Fruit fly (Drosophila melanogaster): Measurements from ENCODE around the gene CG6788.
A peak's percentile ranks its signal among the peaks of the same experiment; 100 is the strongest.

The CG6788 gene

dm6 chrX:17879211-17879897 lies 8.6 kb upstream of the CG6788 start:
- TF ChIP-seq ovo (GFP tag; optimal IDR thresholded peaks at IDR 0.05) (no peak), pad (GFP tag; optimal IDR thresholded peaks at IDR 0.05) (peak; percentile 16), CG11617 (GFP tag; optimal IDR thresholded peaks at IDR 0.05) (no peak), Mnt (GFP tag; optimal IDR thresholded peaks at IDR 0.05) (no peak), Crg-1 (GFP tag; optimal IDR thresholded peaks at IDR 0.05) (no peak), CG5204 (GFP tag; optimal IDR thresholded peaks at IDR 0.05) (no peak), CG7101 (tag; optimal IDR thresholded peaks at IDR 0.05) (peak; percentile 5), Hr96 (GFP tag; optimal IDR thresholded peaks at IDR 0.05) (no peak), toe (GFP tag; optimal IDR thresholded peaks at IDR 0.05) (no peak), CG14711 (tag; optimal IDR thresholded peaks at IDR 0.05) (peak; percentile 57), CG7045 (GFP tag; optimal IDR thresholded peaks at IDR 0.05) (no peak), Clk (GFP tag; optimal IDR thresholded peaks at IDR 0.05) (no peak), CG1620 (GFP tag; optimal IDR thresholded peaks at IDR 0.05) (no peak), bab1 (GFP tag; optimal IDR thresholded peaks at IDR 0.05) (no peak), cnc (optimal IDR thresholded peaks at IDR 0.05) (no peak), tj (GFP tag; optimal IDR thresholded peaks at IDR 0.05) (no peak), kay (GFP tag; ENCODE audit: borderline replicate concordance) (peak; percentile 32), cic (GFP tag; optimal IDR thresholded peaks at IDR 0.05) (no peak), CG33017 (tag; optimal IDR thresholded peaks at IDR 0.05) (no peak), CG12768 (GFP tag; optimal IDR thresholded peaks at IDR 0.05) (no peak)

DNA sequence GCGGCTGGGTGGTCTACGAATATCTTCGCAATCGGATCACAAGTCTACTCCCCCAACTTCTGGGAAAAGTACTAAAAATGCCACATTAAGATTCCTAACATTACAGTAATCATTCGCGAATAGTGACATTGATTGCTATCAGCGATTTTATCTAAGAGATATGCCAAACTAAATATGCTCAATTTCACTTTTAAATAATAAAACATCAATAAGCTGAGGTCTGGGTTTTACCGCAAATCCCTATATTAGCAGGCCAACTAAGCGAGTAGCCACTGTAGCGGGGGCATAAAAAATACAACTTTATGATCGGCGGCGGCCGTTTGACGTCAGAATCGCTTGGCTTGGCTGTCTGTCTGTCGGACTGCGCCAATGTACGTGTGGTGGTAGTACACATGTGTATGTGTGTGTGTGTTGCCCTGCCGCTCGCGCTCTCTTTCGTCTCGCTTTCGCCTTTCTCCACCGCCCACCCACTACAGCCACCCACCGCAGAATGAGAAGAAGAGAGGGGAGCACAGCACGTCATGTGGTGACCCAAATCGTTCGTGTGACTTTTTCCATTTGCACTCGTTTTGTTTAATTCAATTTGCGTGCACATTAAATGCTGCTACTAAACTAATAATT lies 7.6 kb upstream of the CG6788 start:
- TF ChIP-seq kay (GFP tag; ENCODE audit: borderline replicate concordance): peak; percentile 85
- peak; percentile 89 for TF ChIP-seq CG1620 (GFP tag; optimal IDR thresholded peaks at IDR 0.05)
- TF ChIP-seq cic (GFP tag; optimal IDR thresholded peaks at IDR 0.05): peak; percentile 57
- peak; percentile 80 for TF ChIP-seq Clk (GFP tag; optimal IDR thresholded peaks at IDR 0.05)
- peak; percentile 90 for TF ChIP-seq CG12768 (GFP tag; optimal IDR thresholded peaks at IDR 0.05)
- peak; percentile 94 for TF ChIP-seq CG33017 (tag; optimal IDR thresholded peaks at IDR 0.05)
- peak; percentile 84 for TF ChIP-seq pad (GFP tag; optimal IDR thresholded peaks at IDR 0.05)
- TF ChIP-seq CG7101 (tag; optimal IDR thresholded peaks at IDR 0.05): peak; percentile 98
- TF ChIP-seq Hr96 (GFP tag; optimal IDR thresholded peaks at IDR 0.05): peak; percentile 97
- TF ChIP-seq ovo (GFP tag; optimal IDR thresholded peaks at IDR 0.05): peak; percentile 44
- peak; percentile 90 for TF ChIP-seq CG7045 (GFP tag; optimal IDR thresholded peaks at IDR 0.05)
- TF ChIP-seq CG5204 (GFP tag; optimal IDR thresholded peaks at IDR 0.05): peak; percentile 90
- TF ChIP-seq toe (GFP tag; optimal IDR thresholded peaks at IDR 0.05): peak; percentile 90
- peak; percentile 94 for TF ChIP-seq Crg-1 (GFP tag; optimal IDR thresholded peaks at IDR 0.05)
- TF ChIP-seq CG14711 (tag; optimal IDR thresholded peaks at IDR 0.05): peak; percentile 91
- peak; percentile 87 for TF ChIP-seq bab1 (GFP tag; optimal IDR thresholded peaks at IDR 0.05)
- peak; percentile 84 for TF ChIP-seq tj (GFP tag; optimal IDR thresholded peaks at IDR 0.05)
- TF ChIP-seq Mnt (GFP tag; optimal IDR thresholded peaks at IDR 0.05): peak; percentile 94
- peak; percentile 89 for TF ChIP-seq CG11617 (GFP tag; optimal IDR thresholded peaks at IDR 0.05)
- TF ChIP-seq cnc (optimal IDR thresholded peaks at IDR 0.05): no peak

DNA sequence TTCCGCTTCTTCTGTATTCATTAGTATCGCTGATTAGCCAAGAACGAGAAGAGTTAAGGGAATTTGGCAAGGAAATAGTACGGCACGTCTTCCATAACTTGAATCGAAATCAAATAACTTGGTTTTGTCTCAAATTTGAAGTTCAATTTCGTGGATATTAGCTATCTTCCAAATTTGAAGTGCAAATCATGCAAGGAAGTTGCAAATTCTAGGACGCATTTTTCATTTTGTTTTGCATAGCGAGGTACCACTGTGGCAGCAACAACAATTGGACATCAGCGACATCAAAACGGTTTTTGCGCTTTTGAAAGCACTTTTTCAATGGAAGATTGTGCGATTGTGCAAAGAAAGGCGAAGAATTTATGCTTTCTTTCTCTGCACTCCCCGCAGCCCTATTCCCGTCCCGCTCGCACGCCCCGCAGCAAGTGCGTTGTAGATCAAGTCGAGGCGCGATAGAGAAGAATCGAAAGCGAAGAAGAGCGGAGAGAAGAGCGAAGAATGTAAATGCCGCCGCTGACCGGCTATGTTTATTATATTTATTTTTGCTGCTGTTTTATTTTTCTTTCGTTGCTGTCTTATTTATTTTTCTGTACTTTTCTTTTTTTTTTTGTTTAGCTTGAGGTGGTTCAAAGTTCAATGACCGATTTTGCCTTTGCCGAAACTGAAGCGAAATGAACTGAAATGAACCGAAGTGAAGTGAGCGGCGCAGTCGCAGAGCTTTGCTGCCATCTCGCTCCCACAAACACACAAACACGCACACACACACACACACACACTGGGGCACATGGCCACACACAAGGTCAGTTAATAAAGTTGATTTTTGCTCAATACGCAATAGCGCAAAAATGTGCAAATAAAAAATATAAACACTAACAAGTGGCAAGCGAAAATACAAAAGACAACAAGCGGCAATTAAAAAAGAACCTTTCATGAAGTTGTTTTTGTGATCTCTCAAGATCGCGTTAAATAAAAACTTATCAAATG lies 6.5 kb upstream of the CG6788 start:
- TF ChIP-seq CG7101 (tag; optimal IDR thresholded peaks at IDR 0.05): peak; percentile 73
- TF ChIP-seq CG1620 (GFP tag; optimal IDR thresholded peaks at IDR 0.05): peak; percentile 33
- peak; percentile 40 for TF ChIP-seq CG33017 (tag; optimal IDR thresholded peaks at IDR 0.05)
- TF ChIP-seq CG11617 (GFP tag; optimal IDR thresholded peaks at IDR 0.05): no peak
- TF ChIP-seq CG14711 (tag; optimal IDR thresholded peaks at IDR 0.05): peak; percentile 69
- TF ChIP-seq kay (GFP tag; ENCODE audit: borderline replicate concordance): peak; percentile 50
- no peak for TF ChIP-seq cnc (optimal IDR thresholded peaks at IDR 0.05)
- peak; percentile 81 for TF ChIP-seq bab1 (GFP tag; optimal IDR thresholded peaks at IDR 0.05)
- TF ChIP-seq Clk (GFP tag; optimal IDR thresholded peaks at IDR 0.05): no peak
- no peak for TF ChIP-seq CG12768 (GFP tag; optimal IDR thresholded peaks at IDR 0.05)
- TF ChIP-seq Hr96 (GFP tag; optimal IDR thresholded peaks at IDR 0.05): no peak
- peak; percentile 18 for TF ChIP-seq Mnt (GFP tag; optimal IDR thresholded peaks at IDR 0.05)
- peak; percentile 45 for TF ChIP-seq pad (GFP tag; optimal IDR thresholded peaks at IDR 0.05)
- peak; percentile 41 for TF ChIP-seq CG5204 (GFP tag; optimal IDR thresholded peaks at IDR 0.05)
- TF ChIP-seq CG7045 (GFP tag; optimal IDR thresholded peaks at IDR 0.05): no peak
- no peak for TF ChIP-seq cic (GFP tag; optimal IDR thresholded peaks at IDR 0.05)
- no peak for TF ChIP-seq toe (GFP tag; optimal IDR thresholded peaks at IDR 0.05)
- TF ChIP-seq tj (GFP tag; optimal IDR thresholded peaks at IDR 0.05): peak; percentile 84
- TF ChIP-seq ovo (GFP tag; optimal IDR thresholded peaks at IDR 0.05): peak; percentile 7
- peak; percentile 24 for TF ChIP-seq Crg-1 (GFP tag; optimal IDR thresholded peaks at IDR 0.05)

dm6 chrX:17882769-17883168 lies 5.2 kb upstream of the CG6788 start:
- TF ChIP-seq CG5204 (GFP tag; optimal IDR thresholded peaks at IDR 0.05): no peak
- TF ChIP-seq Hr96 (GFP tag; optimal IDR thresholded peaks at IDR 0.05): no peak
- no peak for TF ChIP-seq cnc (optimal IDR thresholded peaks at IDR 0.05)
- TF ChIP-seq CG11617 (GFP tag; optimal IDR thresholded peaks at IDR 0.05): no peak
- no peak for TF ChIP-seq Mnt (GFP tag; optimal IDR thresholded peaks at IDR 0.05)
- TF ChIP-seq bab1 (GFP tag; optimal IDR thresholded peaks at IDR 0.05): no peak
- TF ChIP-seq tj (GFP tag; optimal IDR thresholded peaks at IDR 0.05): no peak

dm6 chrX:17883418-17883817 lies 4.6 kb upstream of the CG6788 start, which contains the start of gene CG12985:
TSS of gene CG12985 (plus strand) at chrX:17883718.
- no peak for TF ChIP-seq Hr96 (GFP tag; optimal IDR thresholded peaks at IDR 0.05)
- no peak for TF ChIP-seq CG5204 (GFP tag; optimal IDR thresholded peaks at IDR 0.05)
- TF ChIP-seq pad (GFP tag; optimal IDR thresholded peaks at IDR 0.05): no peak
- no peak for TF ChIP-seq CG7045 (GFP tag; optimal IDR thresholded peaks at IDR 0.05)
- no peak for TF ChIP-seq CG33017 (tag; optimal IDR thresholded peaks at IDR 0.05)
- TF ChIP-seq Crg-1 (GFP tag; optimal IDR thresholded peaks at IDR 0.05): no peak
- TF ChIP-seq Clk (GFP tag; optimal IDR thresholded peaks at IDR 0.05): no peak
- no peak for TF ChIP-seq toe (GFP tag; optimal IDR thresholded peaks at IDR 0.05)
- no peak for TF ChIP-seq Mnt (GFP tag; optimal IDR thresholded peaks at IDR 0.05)
- no peak for TF ChIP-seq CG14711 (tag; optimal IDR thresholded peaks at IDR 0.05)
- no peak for TF ChIP-seq ovo (GFP tag; optimal IDR thresholded peaks at IDR 0.05)

All from whole organism, adult.